Worm (Caenorhabditis elegans) whole organism, midembryonic: ENCODE measurements around the gene F40F9.3.

Experiments
- cog-1 ChIP-seq: sonication (generic microtip); optimal IDR thresholded peaks from 2 replicates; lab custom pipeline; 2016; ENCODE audit warnings: missing genetic modification characterization, missing compliant biosample characterization
- klf-2 ChIP-seq: fragments of 200-800 bp; sonication (Bioruptor generic); conservative IDR thresholded peaks from 2 replicates; pipeline ENCODE4 v1.3.6; 2022; ENCODE audit warnings: missing genetic modification reagents, missing genetic modification characterization, missing compliant biosample characterization
- med-1 ChIP-seq: sonication (generic microtip); optimal IDR thresholded peaks from 2 replicates; lab custom pipeline; 2017; ENCODE audit warnings: missing genetic modification characterization, mild to moderate bottlenecking, missing compliant biosample characterization, antibody characterized with exemption, missing genetic modification reagents; ENCODE audit not compliant: insufficient read depth
- tab-1 ChIP-seq: fragments of 200-800 bp; sonication (Bioruptor generic); IDR thresholded peaks from 2 replicates; pipeline ENCODE4 v1.3.6; 2022; ENCODE audit warnings: missing genetic modification characterization, missing compliant biosample characterization
- ztf-23 ChIP-seq: fragments of 200-800 bp; sonication (Bioruptor generic); IDR thresholded peaks from 2 replicates; pipeline ENCODE4 v1.3.6; 2022; ENCODE audit warnings: missing genetic modification reagents, missing genetic modification characterization, missing compliant biosample characterization

DNA sequence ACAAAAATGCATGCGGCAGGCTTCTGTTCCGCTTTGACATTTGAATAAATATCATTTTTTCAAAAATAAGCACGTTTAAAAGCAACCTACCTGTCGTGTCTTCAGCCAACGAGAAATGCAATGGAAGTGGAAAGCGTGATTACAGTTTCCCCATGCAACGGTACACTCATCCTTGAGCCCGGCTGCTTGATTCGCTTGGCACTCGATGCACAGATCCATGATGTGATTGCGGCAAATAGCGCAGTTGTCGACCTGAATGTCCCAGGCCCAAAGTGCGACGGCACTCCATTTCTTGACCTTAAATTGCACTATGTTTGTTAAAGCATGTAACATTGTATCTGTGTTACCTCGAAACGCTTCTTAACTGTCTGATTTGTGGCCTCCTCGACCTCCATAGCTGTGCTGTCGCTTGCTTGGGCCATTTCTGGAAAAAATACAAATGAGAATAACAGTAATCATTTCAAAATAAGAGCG lies 24.9 kb upstream of the F40F9.3 start, which contains the start of gene rbx-1:
- TF ChIP-seq tab-1 (no peak), med-1 (GFP tag; lab: Kevin White, UChicago) (no peak), cog-1 (tag; lab: Kevin White, UChicago) (no peak), klf-2 (GFP tag; lab: Robert Waterston, UW) (no peak), ztf-23 (no peak)
